Fruit fly (Drosophila melanogaster) whole organism, adult: Measurements from ENCODE around the gene CG3277.

Experiments
- CG11617 ChIP-seq: fragments of 200-800 bp; sonication (Bioruptor generic); optimal IDR thresholded peaks from 2 replicates; lab custom pipeline; 2017; ENCODE audit warnings: mild to moderate bottlenecking, missing biosample characterization, missing genetic modification reagents, missing genetic modification characterization
- CG12768 ChIP-seq: fragments of 200-800 bp; sonication (Bioruptor generic); optimal IDR thresholded peaks from 2 replicates; lab custom pipeline; 2017; ENCODE audit warnings: missing biosample characterization, missing genetic modification characterization, mild to moderate bottlenecking, moderate library complexity, missing genetic modification reagents
- CG14711 ChIP-seq: fragments of 200-800 bp; sonication (Bioruptor generic); optimal IDR thresholded peaks from 2 replicates; lab custom pipeline; 2018; ENCODE audit warnings: missing biosample characterization, mild to moderate bottlenecking, missing genetic modification characterization, moderate library complexity
- CG1620 ChIP-seq: fragments of 200-800 bp; sonication (Bioruptor generic); optimal IDR thresholded peaks from 2 replicates; lab custom pipeline; 2016; ENCODE audit warnings: missing biosample characterization, missing genetic modification characterization
- CG33017 ChIP-seq: fragments of 200-800 bp; sonication (Bioruptor generic); optimal IDR thresholded peaks from 2 replicates; lab custom pipeline; 2018; ENCODE audit warnings: missing biosample characterization, mild to moderate bottlenecking, missing genetic modification characterization, moderate library complexity
- CG5204 ChIP-seq: fragments of 200-800 bp; sonication (Bioruptor generic); optimal IDR thresholded peaks from 2 replicates; lab custom pipeline; 2016; ENCODE audit warnings: missing biosample characterization, missing genetic modification characterization
- CG7045 ChIP-seq: fragments of 200-800 bp; sonication (Bioruptor generic); optimal IDR thresholded peaks from 2 replicates; lab custom pipeline; 2017; ENCODE audit warnings: missing biosample characterization, mild to moderate bottlenecking, missing genetic modification characterization
- CG7101 ChIP-seq: fragments of 200-800 bp; sonication (Bioruptor generic); optimal IDR thresholded peaks from 2 replicates; lab custom pipeline; 2018; ENCODE audit warnings: missing biosample characterization, mild to moderate bottlenecking, missing genetic modification characterization, moderate library complexity
- Clk ChIP-seq: fragments of 200-800 bp; sonication (Bioruptor generic); optimal IDR thresholded peaks from 2 replicates; lab custom pipeline; 2017; ENCODE audit warnings: missing biosample characterization, missing genetic modification characterization
- Crg-1 ChIP-seq: fragments of 200-800 bp; sonication (Bioruptor generic); optimal IDR thresholded peaks from 2 replicates; lab custom pipeline; 2016; ENCODE audit warnings: missing biosample characterization, missing genetic modification characterization
- Hr96 ChIP-seq: fragments of 200-800 bp; sonication (Bioruptor generic); optimal IDR thresholded peaks from 2 replicates; lab custom pipeline; 2016; ENCODE audit warnings: missing biosample characterization, missing genetic modification characterization
- Mnt ChIP-seq: fragments of 200-800 bp; sonication (Bioruptor generic); optimal IDR thresholded peaks from 2 replicates; lab custom pipeline; 2016; ENCODE audit warnings: missing biosample characterization, mild to moderate bottlenecking, missing genetic modification characterization
- bab1 ChIP-seq: fragments of 200-800 bp; sonication (Bioruptor generic); optimal IDR thresholded peaks from 3 replicates; lab custom pipeline; 2019; ENCODE audit warnings: missing biosample characterization, mild to moderate bottlenecking, missing genetic modification characterization, moderate library complexity
- cic ChIP-seq: fragments of 200-800 bp; sonication (Bioruptor generic); optimal IDR thresholded peaks from 2 replicates; lab custom pipeline; 2017; ENCODE audit warnings: missing biosample characterization, mild to moderate bottlenecking, missing genetic modification characterization, moderate library complexity
- cnc ChIP-seq, 2 experiments: fragments of >200 bp; optimal IDR thresholded peaks; 2 replicates each; lab custom pipeline; 2017
- kay ChIP-seq: fragments of 200-800 bp; sonication (Bioruptor generic); peaks from one replicate; lab custom pipeline; 2016; ENCODE audit warnings: missing biosample characterization, missing genetic modification characterization, borderline replicate concordance
- ovo ChIP-seq: fragments of 200-800 bp; sonication (Bioruptor generic); optimal IDR thresholded peaks from 2 replicates; lab custom pipeline; 2016; ENCODE audit warnings: missing biosample characterization, missing genetic modification characterization
- pad ChIP-seq: fragments of 200-800 bp; sonication (Bioruptor generic); optimal IDR thresholded peaks from 3 replicates; lab custom pipeline; 2017; ENCODE audit warnings: missing biosample characterization, missing genetic modification characterization, mild to moderate bottlenecking, moderate library complexity, missing genetic modification reagents
- tj ChIP-seq: fragments of 200-800 bp; sonication (Bioruptor generic); optimal IDR thresholded peaks from 3 replicates; lab custom pipeline; 2017; ENCODE audit warnings: missing biosample characterization, mild to moderate bottlenecking, missing genetic modification characterization, moderate library complexity
- toe ChIP-seq: fragments of 200-800 bp; sonication (Bioruptor generic); optimal IDR thresholded peaks from 2 replicates; lab custom pipeline; 2016; ENCODE audit warnings: missing biosample characterization, missing genetic modification characterization

The CG3277 gene

dm6 chr2L:3301755-3302499 is 2.0 kb upstream of the CG3277 start:
- TF ChIP-seq Mnt (peak; percentile 99), CG33017 (peak; percentile 99), CG1620 (GFP tag; lab: Kevin White, UChicago) (peak; percentile 99), toe (GFP tag; lab: Kevin White, UChicago) (peak; percentile 100), pad (GFP tag; lab: Kevin White, UChicago) (peak; percentile 96), CG11617 (GFP tag; lab: Kevin White, UChicago) (peak; percentile 99), bab1 (peak; percentile 99), CG7101 (tag; lab: Kevin White, UChicago) (peak; percentile 99), cic (GFP tag; lab: Kevin White, UChicago) (peak; percentile 93), CG12768 (GFP tag; lab: Kevin White, UChicago) (peak; percentile 99), CG7045 (GFP tag; lab: Kevin White, UChicago) (peak; percentile 100), ovo (GFP tag; lab: Kevin White, UChicago) (peak; percentile 99), Clk (GFP tag; lab: Kevin White, UChicago) (peak; percentile 99), cnc (optimal IDR thresholded peaks at IDR 0.05; lab: Kevin White, UChicago) (no peak), tj (peak; percentile 95), CG14711 (tag; lab: Kevin White, UChicago) (peak; percentile 97), kay (peak; percentile 99), CG5204 (peak; percentile 100), Crg-1 (GFP tag; lab: Kevin White, UChicago) (peak; percentile 99), Hr96 (GFP tag; lab: Kevin White, UChicago) (peak; percentile 100)

dm6 chr2L:3302958-3303842 is 700 bp upstream of the CG3277 start, which contains the start of gene CG9663:
Gene CG9663, minus strand, starts transcription at chr2L:3303130.
- TF ChIP-seq kay (no peak), cic (GFP tag; lab: Kevin White, UChicago) (peak; percentile 94), Mnt (peak; percentile 78), CG7101 (tag; lab: Kevin White, UChicago) (peak; percentile 17), bab1 (peak; percentile 20), CG12768 (GFP tag; lab: Kevin White, UChicago) (peak; percentile 66), CG11617 (GFP tag; lab: Kevin White, UChicago) (no peak), CG33017 (peak; percentile 46), CG7045 (GFP tag; lab: Kevin White, UChicago) (no peak), Crg-1 (GFP tag; lab: Kevin White, UChicago) (no peak), ovo (GFP tag; lab: Kevin White, UChicago) (peak; percentile 6), Hr96 (GFP tag; lab: Kevin White, UChicago) (no peak), CG1620 (GFP tag; lab: Kevin White, UChicago) (no peak), CG14711 (tag; lab: Kevin White, UChicago) (peak; percentile 5), cnc (optimal IDR thresholded peaks at IDR 0.05; lab: Kevin White, UChicago) (peak in 1 of 2 experiments; percentile 14)

- TF ChIP-seq CG5204 (no peak), CG33017 (no peak), CG7101 (tag; lab: Kevin White, UChicago) (peak; percentile 44), Mnt (peak; percentile 23), Crg-1 (GFP tag; lab: Kevin White, UChicago) (peak; percentile 7), kay (peak; percentile 75), toe (GFP tag; lab: Kevin White, UChicago) (no peak)
These were observed 1.2 kb downstream of the CG3277 start for dm6 chr2L:3304831-3305828.

- TF ChIP-seq CG5204 (no peak), kay (peak; percentile 3)
These were observed 3.3 kb downstream of the CG3277 start for dm6 chr2L:3307189-3307588.

dm6 chr2L:3308529-3309272 is 4.8 kb downstream of the CG3277 start, which contains the start of gene CG15406:
Gene CG15406, plus strand, starts transcription at chr2L:3309222.
- TF ChIP-seq CG5204 (no peak), tj (no peak), Crg-1 (GFP tag; lab: Kevin White, UChicago) (no peak), pad (GFP tag; lab: Kevin White, UChicago) (no peak), CG11617 (GFP tag; lab: Kevin White, UChicago) (no peak), CG12768 (GFP tag; lab: Kevin White, UChicago) (no peak), CG33017 (no peak), Hr96 (GFP tag; lab: Kevin White, UChicago) (no peak), cic (GFP tag; lab: Kevin White, UChicago) (peak; percentile 58), toe (GFP tag; lab: Kevin White, UChicago) (no peak), CG7045 (GFP tag; lab: Kevin White, UChicago) (no peak), Clk (GFP tag; lab: Kevin White, UChicago) (no peak), Mnt (no peak), kay (peak; percentile 61), CG14711 (tag; lab: Kevin White, UChicago) (no peak)
